Fruit fly (Drosophila melanogaster) whole organism, embryonic: ENCODE measurements around the gene CG43815.
A peak's percentile ranks its signal among the peaks of the same experiment; 100 is the strongest.

ENCODE experiments used
- Adf1 ChIP-seq: fragments of 200-800 bp; sonication (Bioruptor generic); IDR thresholded peaks from 2 replicates; pipeline ENCODE4 v1.3.6; 2022; ENCODE audit warnings: missing biosample characterization, missing genetic modification characterization
- CG10147 ChIP-seq: fragments of 200-800 bp; sonication (Bioruptor generic); optimal IDR thresholded peaks from 2 replicates; lab custom pipeline; 2019; ENCODE audit warnings: missing biosample characterization, mild to moderate bottlenecking, missing genetic modification characterization, moderate library complexity
- CG10959 ChIP-seq: fragments of 200-800 bp; sonication (Bioruptor generic); IDR thresholded peaks from 2 replicates; pipeline ENCODE4 v1.3.6; 2022; ENCODE audit warnings: missing biosample characterization, missing genetic modification characterization
- CG11398 ChIP-seq: fragments of 200-800 bp; sonication (Bioruptor generic); optimal IDR thresholded peaks from 2 replicates; lab custom pipeline; 2016; ENCODE audit warnings: missing biosample characterization, missing genetic modification characterization
- CG12769 ChIP-seq: fragments of 200-800 bp; sonication (Bioruptor generic); optimal IDR thresholded peaks from 2 replicates; lab custom pipeline; 2019; ENCODE audit warnings: missing biosample characterization, mild to moderate bottlenecking, missing genetic modification characterization, moderate library complexity
- CG12942 ChIP-seq: fragments of 200-800 bp; sonication (Bioruptor generic); optimal IDR thresholded peaks from 3 replicates; lab custom pipeline; 2016; ENCODE audit warnings: missing biosample characterization, missing genetic modification characterization
- CG13424 ChIP-seq: fragments of 200-800 bp; sonication (Bioruptor generic); optimal IDR thresholded peaks from 2 replicates; lab custom pipeline; 2019; ENCODE audit warnings: missing biosample characterization, mild to moderate bottlenecking, missing genetic modification characterization, moderate library complexity
- CG15479 ChIP-seq: fragments of 200-800 bp; sonication (Bioruptor generic); optimal IDR thresholded peaks from 3 replicates; lab custom pipeline; 2019; ENCODE audit warnings: missing biosample characterization, mild to moderate bottlenecking, missing genetic modification characterization, moderate library complexity
- CG16815 ChIP-seq: fragments of 200-800 bp; sonication (Bioruptor generic); optimal IDR thresholded peaks from 3 replicates; lab custom pipeline; 2017; ENCODE audit warnings: missing biosample characterization, mild to moderate bottlenecking, missing genetic modification characterization
- CG16863 ChIP-seq: fragments of 200-800 bp; sonication (Bioruptor generic); optimal IDR thresholded peaks from 3 replicates; lab custom pipeline; 2016; ENCODE audit warnings: missing biosample characterization, missing genetic modification characterization
- CG17359 ChIP-seq: fragments of 200-800 bp; sonication (Bioruptor generic); optimal IDR thresholded peaks from 3 replicates; lab custom pipeline; 2018; ENCODE audit warnings: missing biosample characterization, mild to moderate bottlenecking, missing genetic modification characterization, moderate library complexity
- CG17361 ChIP-seq: fragments of 200-800 bp; sonication (Bioruptor generic); IDR thresholded peaks from 3 replicates; pipeline ENCODE4 v1.3.6; 2022; ENCODE audit warnings: missing biosample characterization, missing genetic modification characterization
- CG18476 ChIP-seq: fragments of 200-800 bp; sonication (Bioruptor generic); optimal IDR thresholded peaks from 2 replicates; lab custom pipeline; 2016; ENCODE audit warnings: missing biosample characterization, mild to moderate bottlenecking, missing genetic modification characterization
- CG2875 ChIP-seq: fragments of 200-800 bp; sonication (Bioruptor generic); optimal IDR thresholded peaks from 2 replicates; lab custom pipeline; 2017; ENCODE audit warnings: missing biosample characterization, mild to moderate bottlenecking, missing genetic modification characterization, missing genetic modification reagents
- CG4404 ChIP-seq: fragments of 200-800 bp; sonication (Bioruptor generic); IDR thresholded peaks from 2 replicates; pipeline ENCODE4 v1.3.6; 2022; ENCODE audit warnings: missing biosample characterization, missing genetic modification characterization
- CG6272 ChIP-seq: fragments of 200-800 bp; sonication (Bioruptor generic); IDR thresholded peaks from 2 replicates; pipeline ENCODE4 v1.3.6; 2022; ENCODE audit warnings: missing biosample characterization, missing genetic modification characterization
- CG6791 ChIP-seq: fragments of 200-800 bp; sonication (Bioruptor generic); IDR thresholded peaks from 3 replicates; pipeline ENCODE4 v1.3.6; 2022; ENCODE audit warnings: missing biosample characterization, missing genetic modification characterization; ENCODE audit not compliant: partially characterized antibody
- CG7357 ChIP-seq: fragments of 200-800 bp; sonication (Bioruptor generic); IDR thresholded peaks from 3 replicates; pipeline ENCODE4 v1.3.6; 2022; ENCODE audit warnings: missing biosample characterization, missing genetic modification characterization
- CG8281 ChIP-seq: fragments of 200-800 bp; sonication (Bioruptor generic); optimal IDR thresholded peaks from 2 replicates; lab custom pipeline; 2018; ENCODE audit warnings: missing biosample characterization, mild to moderate bottlenecking, missing genetic modification characterization, moderate library complexity
- CG8359 ChIP-seq: fragments of 200-800 bp; sonication (Bioruptor generic); optimal IDR thresholded peaks from 2 replicates; lab custom pipeline; 2017; ENCODE audit warnings: missing biosample characterization, mild to moderate bottlenecking, missing genetic modification characterization, borderline replicate concordance
- CG8924 ChIP-seq: fragments of 200-800 bp; optimal IDR thresholded peaks from 3 replicates; lab custom pipeline; 2019; ENCODE audit warnings: missing biosample characterization, mild to moderate bottlenecking, missing genetic modification characterization, moderate library complexity
- CG9797 ChIP-seq: fragments of 200-800 bp; sonication (Bioruptor generic); optimal IDR thresholded peaks from 3 replicates; lab custom pipeline; 2018; ENCODE audit warnings: missing biosample characterization, mild to moderate bottlenecking, missing genetic modification characterization
- CG9876 ChIP-seq: fragments of 200-800 bp; sonication (Bioruptor generic); optimal IDR thresholded peaks from 2 replicates; lab custom pipeline; 2016; ENCODE audit warnings: missing biosample characterization, missing genetic modification characterization
- CTCF ChIP-seq: fragments of 200-800 bp; sonication (Bioruptor generic); optimal IDR thresholded peaks from 2 replicates; lab custom pipeline; 2017; ENCODE audit warnings: missing biosample characterization, mild to moderate bottlenecking, missing genetic modification characterization, moderate library complexity
- D ChIP-seq, 2 experiments: fragments of 200-800 bp in 1 of 2; fragments of >200 bp in 1 of 2; sonication (Bioruptor generic) in 1 of 2; optimal IDR thresholded peaks; 2 replicates in 1 of 2; 3 replicates in 1 of 2; lab custom pipeline; 2017; ENCODE audit warnings: mild to moderate bottlenecking in 1 of 2, missing biosample characterization in 1 of 2, missing genetic modification characterization in 1 of 2, missing genetic modification reagents in 1 of 2
- D19A ChIP-seq: fragments of 200-800 bp; optimal IDR thresholded peaks from 3 replicates; lab custom pipeline; 2019; ENCODE audit warnings: missing biosample characterization, mild to moderate bottlenecking, missing genetic modification characterization, moderate library complexity
- Fer1 ChIP-seq: fragments of 200-800 bp; sonication (Bioruptor generic); optimal IDR thresholded peaks from 2 replicates; lab custom pipeline; 2017; ENCODE audit warnings: missing biosample characterization, mild to moderate bottlenecking, missing genetic modification characterization
- Hey ChIP-seq: fragments of 200-800 bp; sonication (Bioruptor generic); optimal IDR thresholded peaks from 3 replicates; lab custom pipeline; 2018; ENCODE audit warnings: missing biosample characterization, mild to moderate bottlenecking, missing genetic modification characterization
- Hsf ChIP-seq: fragments of 200-800 bp; sonication (Bioruptor generic); optimal IDR thresholded peaks from 3 replicates; lab custom pipeline; 2016; ENCODE audit warnings: missing biosample characterization, missing genetic modification characterization
- Mad ChIP-seq: fragments of 200-800 bp; sonication (Bioruptor generic); optimal IDR thresholded peaks from 2 replicates; lab custom pipeline; 2016; ENCODE audit warnings: missing biosample characterization, missing genetic modification characterization
- Med ChIP-seq: fragments of 200-800 bp; sonication (Bioruptor generic); peaks from one replicate; lab custom pipeline; 2016; ENCODE audit warnings: missing biosample characterization, missing genetic modification characterization, mild to moderate bottlenecking, inconsistent platforms, moderate library complexity
- Mes4 ChIP-seq: fragments of 200-800 bp; sonication (Bioruptor generic); optimal IDR thresholded peaks from 2 replicates; lab custom pipeline; 2016; ENCODE audit warnings: missing biosample characterization, missing genetic modification characterization
- Optix ChIP-seq: fragments of 200-800 bp; sonication (Bioruptor generic); IDR thresholded peaks from 3 replicates; pipeline ENCODE4 v1.3.6; 2022; ENCODE audit warnings: missing biosample characterization, missing genetic modification characterization
- Pdp1 ChIP-seq, 2 experiments: fragments of 200-800 bp; sonication (Bioruptor generic); optimal IDR thresholded peaks; 3 replicates each; lab custom pipeline; 2016; ENCODE audit warnings: missing biosample characterization in 2 of 2, missing genetic modification characterization in 2 of 2, mild to moderate bottlenecking in 1 of 2, moderate library complexity in 1 of 2
- Ptx1 ChIP-seq: fragments of 200-800 bp; sonication (Bioruptor generic); IDR thresholded peaks from 2 replicates; pipeline ENCODE4 v1.3.6; 2022; ENCODE audit warnings: missing biosample characterization, missing genetic modification characterization
- Xbp1 ChIP-seq: fragments of 200-800 bp; sonication (Bioruptor generic); optimal IDR thresholded peaks from 3 replicates; lab custom pipeline; 2016; ENCODE audit warnings: missing biosample characterization, mild to moderate bottlenecking, missing genetic modification characterization
- ab ChIP-seq: fragments of 200-800 bp; sonication (Bioruptor generic); optimal IDR thresholded peaks from 2 replicates; lab custom pipeline; 2016; ENCODE audit warnings: missing biosample characterization, missing genetic modification characterization
- aop ChIP-seq: fragments of 200-800 bp; sonication (Bioruptor generic); IDR thresholded peaks from 2 replicates; pipeline ENCODE4 v1.3.6; 2022; ENCODE audit warnings: missing biosample characterization, missing genetic modification characterization
- ap ChIP-seq: fragments of 200-800 bp; sonication (Bioruptor generic); IDR thresholded peaks from 2 replicates; pipeline ENCODE4 v1.3.6; 2022; ENCODE audit warnings: missing biosample characterization, missing genetic modification characterization
- cg ChIP-seq: fragments of 200-800 bp; sonication (Bioruptor generic); optimal IDR thresholded peaks from 3 replicates; lab custom pipeline; 2019; ENCODE audit warnings: missing biosample characterization, mild to moderate bottlenecking, missing genetic modification characterization, moderate library complexity
- danr ChIP-seq: fragments of 200-800 bp; sonication (Bioruptor generic); IDR thresholded peaks from 2 replicates; pipeline ENCODE4 v1.3.6; 2022; ENCODE audit warnings: missing biosample characterization, missing genetic modification characterization
- dati ChIP-seq: fragments of 200-800 bp; sonication (Bioruptor generic); IDR thresholded peaks from 2 replicates; pipeline ENCODE4 v1.3.6; 2022; ENCODE audit warnings: missing biosample characterization, missing genetic modification characterization
- en ChIP-seq: fragments of 200-800 bp; sonication (Bioruptor generic); optimal IDR thresholded peaks from 2 replicates; lab custom pipeline; 2016; ENCODE audit warnings: missing biosample characterization, missing genetic modification characterization
- jing ChIP-seq: fragments of 200-800 bp; sonication (Bioruptor generic); optimal IDR thresholded peaks from 2 replicates; lab custom pipeline; 2018; ENCODE audit warnings: missing biosample characterization, mild to moderate bottlenecking, missing genetic modification characterization
- nerfin-1 ChIP-seq: fragments of 200-800 bp; sonication (Bioruptor generic); optimal IDR thresholded peaks from 3 replicates; lab custom pipeline; 2019; ENCODE audit warnings: missing biosample characterization, mild to moderate bottlenecking, missing genetic modification characterization, moderate library complexity
- p53 ChIP-seq: fragments of 200-800 bp; sonication (Bioruptor generic); optimal IDR thresholded peaks from 2 replicates; lab custom pipeline; 2016; ENCODE audit warnings: missing biosample characterization, missing genetic modification characterization
- pho ChIP-seq: fragments of 200-800 bp; sonication (Bioruptor generic); optimal IDR thresholded peaks from 2 replicates; lab custom pipeline; 2016; ENCODE audit warnings: missing biosample characterization, missing genetic modification characterization
- repo ChIP-seq: fragments of 200-800 bp; sonication (Bioruptor generic); optimal IDR thresholded peaks from 2 replicates; lab custom pipeline; 2016; ENCODE audit warnings: missing biosample characterization, missing genetic modification characterization
- sr ChIP-seq: fragments of 200-800 bp; sonication (Bioruptor generic); IDR thresholded peaks from 3 replicates; pipeline ENCODE4 v1.3.6; 2022; ENCODE audit warnings: missing biosample characterization, missing genetic modification characterization
- zfh1 ChIP-seq: fragments of 200-800 bp; sonication (Bioruptor generic); IDR thresholded peaks from 3 replicates; pipeline ENCODE4 v1.3.6; 2022; ENCODE audit warnings: missing biosample characterization, missing genetic modification characterization

CG43815 gene

DNA sequence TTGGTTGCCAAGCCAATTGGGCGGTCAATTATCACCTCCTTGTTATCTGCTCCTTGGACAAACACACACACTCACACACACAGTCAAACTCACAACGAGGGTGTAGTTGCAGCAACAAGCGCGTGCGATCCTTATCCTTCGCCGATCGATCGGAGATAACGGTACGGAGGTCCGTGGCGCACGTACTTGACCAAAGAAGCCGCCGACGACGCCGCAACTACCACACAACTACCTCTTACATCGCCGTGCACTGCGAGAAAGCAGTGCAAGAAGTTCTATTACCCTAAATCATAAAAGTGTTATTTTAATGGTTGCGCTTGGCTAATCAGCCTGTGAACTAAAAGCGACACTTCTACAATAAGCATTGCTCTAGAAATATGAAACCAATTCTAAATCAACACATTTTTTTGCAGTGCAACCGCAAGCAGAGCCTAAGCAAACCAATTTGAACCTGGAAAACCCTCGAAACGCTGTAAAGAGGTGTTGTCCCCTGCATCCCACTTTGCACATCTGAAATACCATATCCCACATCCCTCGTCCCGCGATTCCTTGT lies 43.0 kb upstream of the CG43815 start (continued):
- TF ChIP-seq en (GFP tag; lab: Kevin White, UChicago) (peak; percentile 61), CG16815 (GFP tag; lab: Kevin White, UChicago) (peak; percentile 65), Mad (GFP tag; lab: Kevin White, UChicago) (peak; percentile 4), CG9797 (GFP tag; lab: Kevin White, UChicago) (no peak), CG7357 (GFP tag; lab: Robert Waterston, UW) (peak; percentile 41; the same call in 1 of the 3 replicates), CTCF (GFP tag; lab: Kevin White, UChicago) (no peak), CG4404 (peak; percentile 85), pho (GFP tag; lab: Kevin White, UChicago) (no peak), CG6791 (GFP tag; lab: Robert Waterston, UW) (no peak), repo (peak; percentile 10), dati (GFP tag; lab: Robert Waterston, UW) (no peak), Xbp1 (peak; percentile 51), Mes4 (GFP tag; lab: Kevin White, UChicago) (peak; percentile 43), CG18476 (GFP tag; lab: Kevin White, UChicago) (no peak), Med (GFP tag; lab: Kevin White, UChicago) (peak; percentile 90), CG10147 (GFP tag; lab: Kevin White, UChicago) (no peak), CG9876 (peak; percentile 31), CG2875 (GFP tag; lab: Kevin White, UChicago) (peak; percentile 22), CG16863 (GFP tag; lab: Kevin White, UChicago) (peak; percentile 25), CG8281 (tag; lab: Kevin White, UChicago) (no peak), sr (no peak), jing (GFP tag; lab: Kevin White, UChicago) (peak; percentile 5), ab (no peak), Ptx1 (peak; percentile 49), CG15479 (GFP tag; lab: Kevin White, UChicago) (peak; percentile 98), CG17359 (tag; lab: Kevin White, UChicago) (no peak), CG12769 (tag; lab: Kevin White, UChicago) (no peak), Pdp1 (GFP tag; optimal IDR thresholded peaks at IDR 0.05; lab: Kevin White, UChicago) (peak; percentile 45 to 59), zfh1 (GFP tag; lab: Robert Waterston, UW) (peak; percentile 79), Optix (GFP tag; lab: Robert Waterston, UW) (peak; percentile 54; the same call in 1 of the 3 replicates), nerfin-1 (tag; lab: Kevin White, UChicago) (peak; percentile 11), CG11398 (no peak), Hsf (GFP tag; lab: Kevin White, UChicago) (peak; percentile 46), CG10959 (GFP tag; lab: Robert Waterston, UW) (peak; percentile 82), Fer1 (GFP tag; lab: Kevin White, UChicago) (no peak), CG17361 (GFP tag; lab: Robert Waterston, UW) (peak; percentile 52; the same call in 2 of the 3 replicates), CG6272 (GFP tag; lab: Robert Waterston, UW) (no peak), CG8924 (peak; percentile 64), CG13424 (tag; lab: Kevin White, UChicago) (peak; percentile 4), ap (GFP tag; lab: Robert Waterston, UW) (no peak), Hey (tag; lab: Kevin White, UChicago) (no peak), CG8359 (GFP tag; lab: Kevin White, UChicago) (no peak), aop (0 out of 2 replicates have a peak, but pooled peaks have one; percentile 9), p53 (GFP tag; lab: Kevin White, UChicago) (no peak), danr (GFP tag; lab: Robert Waterston, UW) (no peak), cg (no peak), D19A (tag; lab: Kevin White, UChicago) (peak; percentile 41), D (optimal IDR thresholded peaks at IDR 0.05; lab: Kevin White, UChicago) (no peak), D (GFP tag; optimal IDR thresholded peaks at IDR 0.05; lab: Kevin White, UChicago) (peak; percentile 20), CG12942 (peak; percentile 28), Adf1 (GFP tag; lab: Robert Waterston, UW) (no peak)
